Fruit fly (Drosophila melanogaster): ENCODE measurements around the gene a10.

dm6 chr3L:16989169-16989568 is 34.4 kb downstream of the a10 start:
- TF ChIP-seq Mnt (GFP tag; optimal IDR thresholded peaks at IDR 0.05) (no peak), CG11617 (GFP tag; optimal IDR thresholded peaks at IDR 0.05) (no peak), tj (GFP tag; optimal IDR thresholded peaks at IDR 0.05) (no peak), Hr96 (GFP tag; optimal IDR thresholded peaks at IDR 0.05) (no peak), CG5204 (GFP tag; optimal IDR thresholded peaks at IDR 0.05) (no peak), toe (GFP tag; optimal IDR thresholded peaks at IDR 0.05) (no peak)

All from whole organism, adult.